Worm (Caenorhabditis elegans) whole organism, L1 larva: ENCODE results near the gene hum-2.

Source experiments
- aha-1 ChIP-seq: fragments of 150-350 bp; optimal IDR thresholded peaks from 2 replicates; lab custom pipeline; 2014; ENCODE audit warnings: missing biosample characterization, missing genetic modification characterization
- aly-2 ChIP-seq: fragments of 150-350 bp; optimal IDR thresholded peaks from 2 replicates; lab custom pipeline; 2014; ENCODE audit warnings: missing biosample characterization, missing genetic modification characterization
- blmp-1 ChIP-seq: fragments of 150-350 bp; optimal IDR thresholded peaks from 2 replicates; lab custom pipeline; 2014; ENCODE audit warnings: missing biosample characterization, missing genetic modification characterization
- dpl-1 ChIP-seq, 3 experiments: fragments of 150-350 bp in 2 of 3; sonication (generic microtip) in 1 of 3; optimal IDR thresholded peaks; 2 replicates each; lab custom pipeline; 2014 to 2017; ENCODE audit warnings: missing biosample characterization in 3 of 3, missing genetic modification characterization in 3 of 3, missing genetic modification reagents in 3 of 3
- egl-13 ChIP-seq: sonication (generic microtip); optimal IDR thresholded peaks from 2 replicates; lab custom pipeline; 2016; ENCODE audit warnings: missing genotype, missing genetic modification reagents, missing genetic modification characterization, missing compliant biosample characterization
- elt-2 ChIP-seq: sonication (generic microtip); optimal IDR thresholded peaks from 2 replicates; lab custom pipeline; 2016; ENCODE audit warnings: missing genetic modification characterization, mild to moderate bottlenecking, inconsistent platforms, missing compliant biosample characterization, missing genetic modification reagents
- elt-3 ChIP-seq, 6 experiments: fragments of 150-350 bp in 1 of 6; sonication (generic microtip); optimal IDR thresholded peaks; 2 replicates each; lab custom pipeline; 2017 to 2018; ENCODE audit warnings: missing biosample characterization in 6 of 6, missing genetic modification characterization in 6 of 6, inconsistent platforms in 1 of 6
- fkh-10 ChIP-seq: sonication (generic microtip); optimal IDR thresholded peaks from 2 replicates; lab custom pipeline; 2017; ENCODE audit warnings: missing biosample characterization, missing genetic modification reagents, missing genetic modification characterization
- fkh-8 ChIP-seq: sonication (generic microtip); optimal IDR thresholded peaks from 2 replicates; lab custom pipeline; 2016; ENCODE audit warnings: mild to moderate bottlenecking, missing genetic modification characterization, missing compliant biosample characterization
- isw-1 ChIP-seq: fragments of 200-800 bp; sonication (Bioruptor generic); IDR thresholded peaks from 2 replicates; pipeline ENCODE4 v1.3.6; 2022; ENCODE audit warnings: missing genetic modification characterization, missing compliant biosample characterization
- jun-1 ChIP-seq: fragments of 150-350 bp; optimal IDR thresholded peaks from 2 replicates; lab custom pipeline; 2014; ENCODE audit warnings: missing biosample characterization, missing genetic modification reagents, missing genetic modification characterization
- lin-13 ChIP-seq: fragments of 150-350 bp; optimal IDR thresholded peaks from 2 replicates; lab custom pipeline; 2014; ENCODE audit warnings: missing biosample characterization, missing genetic modification reagents, missing genetic modification characterization
- lin-14 ChIP-seq: fragments of 200-800 bp; sonication (Bioruptor generic); optimal IDR thresholded peaks from 2 replicates; lab custom pipeline; 2018; ENCODE audit warnings: mild to moderate bottlenecking, missing genetic modification characterization, moderate library complexity, missing compliant biosample characterization
- lin-15B ChIP-seq: fragments of 150-350 bp; sonication (generic microtip); optimal IDR thresholded peaks from 3 replicates; lab custom pipeline; 2014; ENCODE audit warnings: missing biosample characterization, missing genetic modification characterization
- lin-35 ChIP-seq, 2 experiments: fragments of 150-350 bp; optimal IDR thresholded peaks; 2 replicates each; lab custom pipeline; 2014; ENCODE audit warnings: missing biosample characterization in 2 of 2, missing genetic modification characterization in 2 of 2, missing genetic modification reagents in 2 of 2
- lin-39 ChIP-seq: fragments of 150-350 bp; optimal IDR thresholded peaks from 2 replicates; lab custom pipeline; 2014; ENCODE audit warnings: missing biosample characterization, missing genetic modification reagents, missing genetic modification characterization
- mab-9 ChIP-seq: fragments of 200-800 bp; sonication (Bioruptor generic); IDR thresholded peaks from 2 replicates; pipeline ENCODE4 v1.3.6; 2022; ENCODE audit warnings: missing genetic modification reagents, missing genetic modification characterization, missing compliant biosample characterization
- nhr-11 ChIP-seq: fragments of 150-350 bp; optimal IDR thresholded peaks from 2 replicates; lab custom pipeline; 2014; ENCODE audit warnings: missing biosample characterization, missing genetic modification characterization
- nhr-47 ChIP-seq: sonication (generic microtip); optimal IDR thresholded peaks from 2 replicates; lab custom pipeline; 2016; ENCODE audit warnings: mild to moderate bottlenecking, missing genetic modification characterization, moderate library complexity, missing compliant biosample characterization
- nhr-71 ChIP-seq: sonication (generic microtip); optimal IDR thresholded peaks from 2 replicates; lab custom pipeline; 2016; ENCODE audit warnings: mild to moderate bottlenecking, missing genetic modification characterization, moderate library complexity, missing compliant biosample characterization
- nhr-76 ChIP-seq: sonication (generic microtip); optimal IDR thresholded peaks from 2 replicates; lab custom pipeline; 2017; ENCODE audit warnings: missing biosample characterization, missing genetic modification characterization
- nhr-85 ChIP-seq: sonication (generic microtip); peaks from one replicate; lab custom pipeline; 2016; ENCODE audit warnings: missing genetic modification characterization, inconsistent platforms, missing compliant biosample characterization
- pax-3 ChIP-seq: fragments of 200-800 bp; sonication (Bioruptor generic); optimal IDR thresholded peaks from 2 replicates; lab custom pipeline; 2018; ENCODE audit warnings: mild to moderate bottlenecking, missing genetic modification characterization, moderate library complexity, missing compliant biosample characterization
- pqm-1 ChIP-seq: sonication (generic microtip); optimal IDR thresholded peaks from 3 replicates; lab custom pipeline; 2017; ENCODE audit warnings: missing biosample characterization, missing genetic modification characterization
- skn-1 ChIP-seq: fragments of 150-350 bp; optimal IDR thresholded peaks from 2 replicates; lab custom pipeline; 2014; ENCODE audit warnings: missing biosample characterization, missing genetic modification characterization
- snpc-4 ChIP-seq: fragments of 150-350 bp; optimal IDR thresholded peaks from 2 replicates; lab custom pipeline; 2014; ENCODE audit warnings: missing biosample characterization, missing genetic modification characterization
- snu-23 ChIP-seq: sonication (generic microtip); optimal IDR thresholded peaks from 2 replicates; lab custom pipeline; 2016; ENCODE audit warnings: missing genetic modification characterization, missing compliant biosample characterization
- sptf-1 ChIP-seq: fragments of 150-350 bp; optimal IDR thresholded peaks from 2 replicates; lab custom pipeline; 2014; ENCODE audit warnings: missing biosample characterization, missing genetic modification characterization
- tbx-2 ChIP-seq: sonication (generic microtip); optimal IDR thresholded peaks from 2 replicates; lab custom pipeline; 2016; ENCODE audit warnings: missing genetic modification characterization, missing compliant biosample characterization
- unc-86 ChIP-seq: sonication (generic microtip); optimal IDR thresholded peaks from 2 replicates; lab custom pipeline; 2016; ENCODE audit warnings: missing genetic modification characterization, missing compliant biosample characterization
- unc-98 ChIP-seq: fragments of 200-800 bp; sonication (Bioruptor generic); IDR thresholded peaks from 2 replicates; pipeline ENCODE4 v1.3.6; 2022; ENCODE audit warnings: missing genetic modification characterization, missing compliant biosample characterization
- zag-1 ChIP-seq: fragments of 150-350 bp; optimal IDR thresholded peaks from 2 replicates; lab custom pipeline; 2014; ENCODE audit warnings: missing biosample characterization, missing genetic modification characterization
- zip-4 ChIP-seq: fragments of 200-800 bp; sonication (Bioruptor generic); optimal IDR thresholded peaks from 2 replicates; lab custom pipeline; 2018; ENCODE audit warnings: mild to moderate bottlenecking, missing genetic modification characterization, moderate library complexity, missing compliant biosample characterization
- ztf-11 ChIP-seq, 2 experiments: sonication (generic microtip); optimal IDR thresholded peaks; 2 replicates each; lab custom pipeline; 2016 to 2017; ENCODE audit warnings: missing genetic modification characterization in 2 of 2, missing biosample characterization in 1 of 2, missing compliant biosample characterization in 1 of 2

The hum-2 gene

DNA sequence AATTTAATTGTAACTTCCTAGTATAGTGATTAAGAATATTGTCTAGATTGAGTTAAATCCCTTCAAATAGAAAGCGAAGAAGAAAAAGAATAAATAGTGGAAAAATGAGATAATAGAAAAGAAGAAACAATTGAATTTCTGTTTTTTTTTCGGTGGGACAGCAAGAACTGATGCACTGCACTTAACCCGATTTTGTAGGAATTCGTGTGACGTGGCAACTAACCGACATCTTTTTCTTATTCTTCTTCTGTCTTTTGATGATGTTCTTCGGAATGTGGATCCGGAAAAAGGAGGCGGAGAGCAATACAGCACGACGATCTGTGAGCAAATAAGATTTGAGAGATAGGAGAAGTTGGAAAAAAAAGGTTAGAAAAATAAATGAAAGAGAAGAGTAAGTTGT is 22.9 kb downstream of the hum-2 start:
- no peak for TF ChIP-seq mab-9 (GFP tag; lab: Robert Waterston, UW)
- TF ChIP-seq nhr-71 (tag; lab: Kevin White, UChicago) = peak; percentile 12
- peak; percentile 45 for TF ChIP-seq tbx-2 (tag; lab: Kevin White, UChicago)
- TF ChIP-seq fkh-8 = no peak
- peak; percentile 81 for TF ChIP-seq fkh-10 (GFP tag; lab: Kevin White, UChicago)
- TF ChIP-seq lin-14 (GFP tag; lab: Kevin White, UChicago) = peak; percentile 63

DNA sequence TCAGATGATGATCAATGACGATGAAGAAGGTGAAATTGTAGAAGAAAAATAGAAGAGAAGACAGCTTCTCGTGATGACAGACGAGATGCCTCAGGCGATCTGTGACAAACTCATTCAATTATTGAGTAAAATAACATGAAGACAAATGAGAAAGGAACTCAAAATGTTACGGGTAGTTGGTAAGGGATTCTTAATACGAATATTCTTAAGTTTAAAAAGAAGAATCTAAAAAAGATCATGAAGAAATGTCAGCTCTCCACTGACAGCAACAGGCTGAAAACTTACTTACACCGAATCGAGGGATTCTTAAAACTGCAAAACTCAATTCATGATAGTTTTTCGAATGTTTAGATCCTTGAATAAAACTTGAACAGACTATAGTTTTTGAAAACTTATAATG is 28.5 kb downstream of the hum-2 start, which contains the start of gene F36D4.4:
Gene F36D4.4, minus strand, starts transcription at position 101 of the 400 bp plus-strand sequence.
- TF ChIP-seq nhr-11 (tag; lab: Kevin White, UChicago) = no peak
- TF ChIP-seq nhr-47 (tag; lab: Kevin White, UChicago) = no peak
- TF ChIP-seq snu-23 = no peak
- no peak for TF ChIP-seq ztf-11 (tag; optimal IDR thresholded peaks at IDR 0.05; lab: Kevin White, UChicago)
- no peak for TF ChIP-seq dpl-1 (GFP tag; optimal IDR thresholded peaks at IDR 0.05; lab: Kevin White, UChicago)
- TF ChIP-seq egl-13 (tag; lab: Kevin White, UChicago) = no peak
- TF ChIP-seq elt-2 = no peak
- TF ChIP-seq sptf-1 (tag; lab: Kevin White, UChicago) = no peak
- no peak for TF ChIP-seq zip-4
- TF ChIP-seq unc-98 (GFP tag; lab: Robert Waterston, UW) = no peak

DNA sequence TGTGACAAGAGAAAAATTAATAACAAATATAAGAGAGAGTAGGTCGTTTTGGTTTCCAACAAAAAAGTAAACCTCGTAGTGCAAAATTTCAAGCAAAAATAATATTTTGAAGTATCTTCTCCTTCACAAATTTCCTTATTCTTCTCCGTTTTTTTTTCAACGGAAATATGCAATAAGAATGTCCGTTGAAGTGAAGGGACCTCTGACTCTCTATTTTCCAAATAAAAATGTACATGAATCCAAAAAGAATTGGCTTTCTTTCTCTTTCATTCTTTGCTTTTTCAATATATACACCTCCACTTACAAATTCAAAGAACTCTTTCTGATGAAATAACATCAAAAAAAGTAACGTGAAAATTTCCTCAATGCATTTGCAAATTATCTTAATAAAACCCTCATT is 30.6 kb downstream of the hum-2 start, which contains the start of gene F36D4.1:
Gene F36D4.1, plus strand, starts transcription at position 301 of the 400 bp plus-strand sequence.
- TF ChIP-seq nhr-76 (no peak), pax-3 (tag; lab: Kevin White, UChicago) (no peak), zag-1 (no peak), dpl-1 (GFP tag; optimal IDR thresholded peaks at IDR 0.05; lab: Kevin White, UChicago) (no peak)

DNA sequence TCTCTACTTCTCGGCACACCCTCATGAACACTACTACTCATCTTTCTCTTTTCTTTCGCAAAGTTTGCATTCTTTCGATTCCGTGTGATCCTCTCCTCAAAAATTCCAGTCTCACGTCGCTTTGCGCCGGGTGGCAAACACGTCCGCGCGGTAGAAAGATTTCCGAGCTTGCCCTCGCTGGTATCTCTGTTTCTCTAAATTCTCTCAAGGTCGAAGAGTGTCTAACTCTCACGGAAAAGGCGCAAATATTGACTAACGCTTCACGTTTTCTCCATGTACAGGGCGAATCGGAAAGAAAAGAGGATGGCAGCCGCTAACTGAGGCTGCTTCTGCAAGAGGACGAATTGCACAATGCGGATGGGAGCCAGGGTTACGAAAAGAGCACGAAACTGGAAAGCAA is 36.8 kb downstream of the hum-2 start:
- TF ChIP-seq lin-14 (GFP tag; lab: Kevin White, UChicago) (peak; percentile 15), lin-35 (GFP tag; optimal IDR thresholded peaks at IDR 0.05; lab: Kevin White, UChicago) (peak in 1 of 2 experiments; percentile 1), aha-1 (tag; lab: Kevin White, UChicago) (no peak)
- TF ChIP-seq, all 84 proteins: peak for 2

DNA sequence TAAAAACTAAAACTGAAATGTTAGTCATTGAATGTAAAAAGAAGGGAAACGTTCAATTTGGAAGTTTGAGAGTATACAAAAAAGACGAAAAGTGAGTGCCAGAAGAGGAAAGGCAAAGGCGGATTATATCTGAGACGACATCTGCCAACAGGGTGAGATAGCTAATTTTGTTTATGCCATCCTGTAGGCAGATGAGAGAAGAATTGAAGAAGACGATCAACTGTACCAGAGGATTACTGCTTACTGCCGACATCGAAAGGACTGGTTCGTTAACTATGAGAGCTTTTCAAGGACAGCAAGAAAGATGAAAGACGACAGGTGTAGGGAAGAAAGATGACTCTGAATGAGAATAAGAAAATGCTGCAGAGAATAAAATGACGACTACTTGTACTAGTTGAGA is 37.6 kb downstream of the hum-2 start:
- TF ChIP-seq lin-35 (GFP tag; optimal IDR thresholded peaks at IDR 0.05; lab: Kevin White, UChicago) (no peak), snu-23 (peak; percentile 22), jun-1 (no peak), aly-2 (tag; lab: Kevin White, UChicago) (no peak), elt-3 (tag; optimal IDR thresholded peaks at IDR 0.05; lab: Kevin White, UChicago) (no peak), skn-1 (no peak), tbx-2 (tag; lab: Kevin White, UChicago) (no peak), lin-14 (GFP tag; lab: Kevin White, UChicago) (peak; percentile 57), lin-15B (no peak), blmp-1 (peak; percentile 29), isw-1 (GFP tag; lab: Robert Waterston, UW) (no peak), lin-39 (tag; lab: Kevin White, UChicago) (no peak), snpc-4 (tag; lab: Kevin White, UChicago) (no peak), unc-86 (no peak), lin-13 (GFP tag; lab: Kevin White, UChicago) (no peak), pqm-1 (tag; lab: Kevin White, UChicago) (no peak), nhr-85 (peak; percentile 84)
- TF ChIP-seq, all 84 proteins: peak for 4
